Fruit fly (Drosophila melanogaster) whole organism, embryonic: Measurements from ENCODE around the gene Gas8.
A peak's percentile ranks its signal among the peaks of the same experiment; 100 is the strongest.

ENCODE experiments used
- Antp ChIP-seq: fragments of 200-800 bp; sonication (Bioruptor generic); optimal IDR thresholded peaks from 3 replicates; lab custom pipeline; 2016; ENCODE audit warnings: missing biosample characterization, missing genetic modification characterization
- Atf3 ChIP-seq: fragments of 200-800 bp; sonication (Bioruptor generic); optimal IDR thresholded peaks from 3 replicates; lab custom pipeline; 2016; ENCODE audit warnings: missing biosample characterization, missing genetic modification characterization
- B-H1 ChIP-seq: fragments of 200-800 bp; sonication (Bioruptor generic); IDR thresholded peaks from 3 replicates; pipeline ENCODE4 v1.3.6; 2022; ENCODE audit warnings: missing biosample characterization, missing genetic modification characterization
- CG10267 ChIP-seq: fragments of 200-800 bp; sonication (Bioruptor generic); optimal IDR thresholded peaks from 2 replicates; lab custom pipeline; 2018; ENCODE audit warnings: missing biosample characterization, mild to moderate bottlenecking, missing genetic modification characterization, moderate library complexity
- CG10366 ChIP-seq: fragments of 200-800 bp; sonication (Bioruptor generic); IDR thresholded peaks from 2 replicates; pipeline ENCODE4 v1.3.6; 2022; ENCODE audit warnings: missing biosample characterization, missing genetic modification characterization
- CG12659 ChIP-seq: fragments of 200-800 bp; sonication (Bioruptor generic); optimal IDR thresholded peaks from 3 replicates; lab custom pipeline; 2017; ENCODE audit warnings: mild to moderate bottlenecking, missing biosample characterization, missing genetic modification reagents, missing genetic modification characterization
- CG14441 ChIP-seq: fragments of 200-800 bp; sonication (Bioruptor generic); IDR thresholded peaks from 2 replicates; pipeline ENCODE4 v1.3.6; 2022; ENCODE audit warnings: missing biosample characterization, missing genetic modification characterization
- CG1602 ChIP-seq: fragments of 200-800 bp; sonication (Bioruptor generic); optimal IDR thresholded peaks from 3 replicates; lab custom pipeline; 2016; ENCODE audit warnings: missing biosample characterization, missing genetic modification characterization
- CG2120 ChIP-seq: fragments of 200-800 bp; sonication (Bioruptor generic); optimal IDR thresholded peaks from 3 replicates; lab custom pipeline; 2016; ENCODE audit warnings: missing biosample characterization, missing genetic modification characterization
- CG2202 ChIP-seq: fragments of 200-800 bp; sonication (Bioruptor generic); optimal IDR thresholded peaks from 2 replicates; lab custom pipeline; 2018; ENCODE audit warnings: missing biosample characterization, mild to moderate bottlenecking, missing genetic modification characterization
- CG32767 ChIP-seq: fragments of 200-800 bp; sonication (Bioruptor generic); IDR thresholded peaks from 2 replicates; pipeline ENCODE4 v1.3.6; 2022; ENCODE audit warnings: missing biosample characterization, missing genetic modification characterization
- CG3995 ChIP-seq: fragments of 200-800 bp; sonication (Bioruptor generic); optimal IDR thresholded peaks from 3 replicates; lab custom pipeline; 2016; ENCODE audit warnings: missing biosample characterization, missing genetic modification characterization
- CG42726 ChIP-seq: fragments of 200-800 bp; sonication (Bioruptor generic); IDR thresholded peaks from 2 replicates; pipeline ENCODE4 v1.3.6; 2022; ENCODE audit warnings: missing biosample characterization, missing genetic modification characterization; ENCODE audit not compliant: partially characterized antibody
- CG4820 ChIP-seq: fragments of 200-800 bp; sonication (Bioruptor generic); optimal IDR thresholded peaks from 3 replicates; lab custom pipeline; 2016; ENCODE audit warnings: missing biosample characterization, missing genetic modification characterization
- CG6813 ChIP-seq: fragments of 200-800 bp; sonication (Bioruptor generic); optimal IDR thresholded peaks from 2 replicates; lab custom pipeline; 2017; ENCODE audit warnings: missing biosample characterization, missing genetic modification characterization, mild to moderate bottlenecking, moderate library complexity, missing genetic modification reagents
- CG8290 ChIP-seq, 3 experiments: fragments of 200-800 bp; sonication (Bioruptor generic); optimal IDR thresholded peaks; 2 replicates each; lab custom pipeline; 2016 to 2019; ENCODE audit warnings: missing biosample characterization in 3 of 3, missing genetic modification characterization in 3 of 3, mild to moderate bottlenecking in 2 of 3, moderate library complexity in 1 of 3
- CG9817 ChIP-seq: fragments of 200-800 bp; sonication (Bioruptor generic); optimal IDR thresholded peaks from 2 replicates; lab custom pipeline; 2018; ENCODE audit warnings: missing biosample characterization, mild to moderate bottlenecking, missing genetic modification characterization, moderate library complexity
- CG9932 ChIP-seq: fragments of 200-800 bp; sonication (Bioruptor generic); IDR thresholded peaks from 2 replicates; pipeline ENCODE4 v1.3.6; 2022; ENCODE audit warnings: missing biosample characterization, missing genetic modification characterization
- CkIIα-i1 ChIP-seq: fragments of 200-800 bp; sonication (Bioruptor generic); IDR thresholded peaks from 2 replicates; pipeline ENCODE4 v1.3.6; 2022; ENCODE audit warnings: missing biosample characterization, missing genetic modification characterization
- D19A ChIP-seq: fragments of 200-800 bp; optimal IDR thresholded peaks from 3 replicates; lab custom pipeline; 2019; ENCODE audit warnings: missing biosample characterization, mild to moderate bottlenecking, missing genetic modification characterization, moderate library complexity
- Dbx ChIP-seq: fragments of 200-800 bp; sonication (Bioruptor generic); IDR thresholded peaks from 3 replicates; pipeline ENCODE4 v1.3.6; 2022; ENCODE audit warnings: missing biosample characterization, missing genetic modification characterization
- Deaf1 ChIP-seq: fragments of 200-800 bp; optimal IDR thresholded peaks from 3 replicates; lab custom pipeline; 2019; ENCODE audit warnings: missing biosample characterization, mild to moderate bottlenecking, missing genetic modification characterization, moderate library complexity
- Dip2 ChIP-seq: fragments of 200-800 bp; sonication (Bioruptor generic); IDR thresholded peaks from 2 replicates; pipeline ENCODE4 v1.3.6; 2022; ENCODE audit warnings: missing biosample characterization, missing genetic modification characterization
- E2f2 ChIP-seq: fragments of 200-800 bp; sonication (Bioruptor generic); IDR thresholded peaks from 2 replicates; pipeline ENCODE4 v1.3.6; 2022; ENCODE audit warnings: missing biosample characterization, missing genetic modification characterization
- Fer2 ChIP-seq: fragments of 200-800 bp; sonication (Bioruptor generic); optimal IDR thresholded peaks from 2 replicates; lab custom pipeline; 2018; ENCODE audit warnings: missing biosample characterization, mild to moderate bottlenecking, missing genetic modification characterization, moderate library complexity
- HLH54F ChIP-seq: fragments of 200-800 bp; sonication (Bioruptor generic); optimal IDR thresholded peaks from 3 replicates; lab custom pipeline; 2016; ENCODE audit warnings: missing biosample characterization, missing genetic modification characterization
- Lim3 ChIP-seq: fragments of 200-800 bp; sonication (Bioruptor generic); IDR thresholded peaks from 2 replicates; pipeline ENCODE4 v1.3.6; 2022; ENCODE audit warnings: missing biosample characterization, missing genetic modification characterization
- NK7.1 ChIP-seq: fragments of 200-800 bp; sonication (Bioruptor generic); optimal IDR thresholded peaks from 3 replicates; lab custom pipeline; 2016; ENCODE audit warnings: missing biosample characterization, missing genetic modification characterization
- Ravus ChIP-seq: fragments of 200-800 bp; sonication (Bioruptor generic); IDR thresholded peaks from 2 replicates; pipeline ENCODE4 v1.3.6; 2022; ENCODE audit warnings: missing biosample characterization, missing genetic modification characterization
- Rfx ChIP-seq: fragments of 200-800 bp; sonication (Bioruptor generic); IDR thresholded peaks from 2 replicates; pipeline ENCODE4 v1.3.6; 2022; ENCODE audit warnings: missing biosample characterization, missing genetic modification characterization
- Vsx1 ChIP-seq: fragments of 200-800 bp; sonication (Bioruptor generic); optimal IDR thresholded peaks from 2 replicates; lab custom pipeline; 2017; ENCODE audit warnings: missing biosample characterization, mild to moderate bottlenecking, missing genetic modification characterization, missing genetic modification reagents
- ara ChIP-seq: fragments of 200-800 bp; sonication (Bioruptor generic); IDR thresholded peaks from 2 replicates; pipeline ENCODE4 v1.3.6; 2022; ENCODE audit warnings: missing biosample characterization, missing genetic modification characterization
- az2 ChIP-seq: fragments of 200-800 bp; sonication (Bioruptor generic); optimal IDR thresholded peaks from 3 replicates; lab custom pipeline; 2016; ENCODE audit warnings: missing biosample characterization, missing genetic modification characterization
- bab2 ChIP-seq: fragments of 200-800 bp; sonication (Bioruptor generic); optimal IDR thresholded peaks from 2 replicates; lab custom pipeline; 2016; ENCODE audit warnings: missing biosample characterization, missing genetic modification characterization
- br ChIP-seq: fragments of >200 bp; optimal IDR thresholded peaks from 2 replicates; lab custom pipeline; 2017
- bsh ChIP-seq, 2 experiments: fragments of 200-800 bp; sonication (Bioruptor generic); optimal IDR thresholded peaks; 2 replicates each; lab custom pipeline; 2017 to 2018; ENCODE audit warnings: mild to moderate bottlenecking in 2 of 2, missing biosample characterization in 2 of 2, missing genetic modification characterization in 2 of 2, moderate library complexity in 1 of 2
- fd3F ChIP-seq: fragments of 200-800 bp; sonication (Bioruptor generic); optimal IDR thresholded peaks from 2 replicates; lab custom pipeline; 2018; ENCODE audit warnings: missing biosample characterization, mild to moderate bottlenecking, missing genetic modification characterization, moderate library complexity
- gt ChIP-seq: fragments of 200-800 bp; sonication (Bioruptor generic); IDR thresholded peaks from 2 replicates; pipeline ENCODE4 v1.3.6; 2022; ENCODE audit warnings: missing biosample characterization, missing genetic modification characterization
- insv ChIP-seq, 2 experiments: fragments of 200-800 bp; sonication (Bioruptor generic); optimal IDR thresholded peaks; 3 replicates each; lab custom pipeline; 2016 to 2018; ENCODE audit warnings: missing biosample characterization in 2 of 2, missing genetic modification characterization in 2 of 2
- lab ChIP-seq: fragments of 200-800 bp; sonication (Bioruptor generic); optimal IDR thresholded peaks from 3 replicates; lab custom pipeline; 2017; ENCODE audit warnings: missing biosample characterization, missing genetic modification characterization, mild to moderate bottlenecking, moderate library complexity, missing genetic modification reagents
- org-1 ChIP-seq: fragments of 200-800 bp; sonication (Bioruptor generic); optimal IDR thresholded peaks from 2 replicates; lab custom pipeline; 2017; ENCODE audit warnings: missing biosample characterization, missing genetic modification characterization
- repo ChIP-seq: fragments of 200-800 bp; sonication (Bioruptor generic); optimal IDR thresholded peaks from 2 replicates; lab custom pipeline; 2016; ENCODE audit warnings: missing biosample characterization, missing genetic modification characterization
- run ChIP-seq: fragments of 200-800 bp; sonication (Bioruptor generic); optimal IDR thresholded peaks from 3 replicates; lab custom pipeline; 2018; ENCODE audit warnings: missing biosample characterization, mild to moderate bottlenecking, missing genetic modification characterization
- sd ChIP-seq: fragments of 200-800 bp; sonication (Bioruptor generic); optimal IDR thresholded peaks from 3 replicates; lab custom pipeline; 2018; ENCODE audit warnings: missing biosample characterization, mild to moderate bottlenecking, missing genetic modification characterization, moderate library complexity
- seq ChIP-seq: fragments of 200-800 bp; sonication (Bioruptor generic); IDR thresholded peaks from 2 replicates; pipeline ENCODE4 v1.3.6; 2022; ENCODE audit warnings: missing biosample characterization, missing genetic modification characterization
- sug ChIP-seq: fragments of 200-800 bp; optimal IDR thresholded peaks from 2 replicates; lab custom pipeline; 2019; ENCODE audit warnings: missing biosample characterization, mild to moderate bottlenecking, missing genetic modification characterization, moderate library complexity
- tap ChIP-seq: fragments of 200-800 bp; optimal IDR thresholded peaks from 3 replicates; lab custom pipeline; 2019; ENCODE audit warnings: missing biosample characterization, mild to moderate bottlenecking, missing genetic modification characterization, moderate library complexity
- usp ChIP-seq: fragments of >200 bp; optimal IDR thresholded peaks from 2 replicates; lab custom pipeline; 2017; ENCODE audit warnings: missing biosample characterization, missing genetic modification characterization
- wor ChIP-seq: fragments of 200-800 bp; sonication (Bioruptor generic); IDR thresholded peaks from 2 replicates; pipeline ENCODE4 v1.3.6; 2022; ENCODE audit warnings: missing biosample characterization, missing genetic modification characterization

Gas8 gene

dm6 chrX:3474476-3475439, 29.9 kb downstream of the Gas8 start, which contains the start of gene CG12206 (continued):
- peak; percentile 47; the same call in 1 of the 3 replicates for TF ChIP-seq Dbx (GFP tag; lab: Robert Waterston, UW)
- peak; percentile 21 for TF ChIP-seq CG2120
- no peak for TF ChIP-seq Ravus (GFP tag; lab: Robert Waterston, UW)
- peak; percentile 43; the same call in 1 of the 2 replicates for TF ChIP-seq ara (GFP tag; lab: Robert Waterston, UW)
- peak; percentile 26 for TF ChIP-seq Deaf1 (tag; lab: Kevin White, UChicago)
- peak; percentile 41 for TF ChIP-seq CG12659 (GFP tag; lab: Kevin White, UChicago)
- TF ChIP-seq CG32767 (GFP tag; lab: Robert Waterston, UW): peak; percentile 53; the same call in 1 of the 2 replicates
- TF ChIP-seq Atf3: no peak
- TF ChIP-seq NK7.1: no peak
- TF ChIP-seq Fer2 (tag; lab: Kevin White, UChicago): peak; percentile 6
- TF ChIP-seq run (tag; lab: Kevin White, UChicago): peak; percentile 44
- peak; percentile 10; the same call in 1 of the 2 replicates for TF ChIP-seq CG10366 (GFP tag; lab: Robert Waterston, UW)
- no peak for TF ChIP-seq CkIIα-i1 (GFP tag; lab: Robert Waterston, UW)
- TF ChIP-seq E2f2: peak; percentile 25; the same call in 1 of the 2 replicates
- no peak for TF ChIP-seq CG3995 (GFP tag; lab: Kevin White, UChicago)
- TF ChIP-seq repo (GFP tag; lab: Kevin White, UChicago): no peak
- peak; percentile 54; the same call in 1 of the 2 replicates for TF ChIP-seq Rfx
- peak; percentile 29 for TF ChIP-seq tap (tag; lab: Kevin White, UChicago)
- peak; percentile 28 for TF ChIP-seq az2 (GFP tag; lab: Kevin White, UChicago)
- peak; percentile 27 for TF ChIP-seq wor (GFP tag; lab: Robert Waterston, UW)
- no peak for TF ChIP-seq CG6813 (GFP tag; lab: Kevin White, UChicago)
- TF ChIP-seq B-H1 (GFP tag; lab: Robert Waterston, UW): peak; percentile 52; the same call in 2 of the 3 replicates
- TF ChIP-seq Lim3: no peak
- TF ChIP-seq Dip2 (GFP tag; lab: Robert Waterston, UW): no peak
- no peak for TF ChIP-seq bab2 (GFP tag; lab: Kevin White, UChicago)
- TF ChIP-seq org-1: peak; percentile 16
- no peak for TF ChIP-seq CG42726 (GFP tag; lab: Robert Waterston, UW)
- no peak for TF ChIP-seq usp (GFP tag; lab: Kevin White, UChicago)
- TF ChIP-seq CG1602 (GFP tag; lab: Kevin White, UChicago): no peak
- peak; percentile 89 for TF ChIP-seq D19A
- no peak for TF ChIP-seq CG2202 (tag; lab: Kevin White, UChicago)
- peak; percentile 77 for TF ChIP-seq Vsx1 (GFP tag; lab: Kevin White, UChicago)
- peak; percentile 61 to 86 for TF ChIP-seq bsh (GFP tag; optimal IDR thresholded peaks at IDR 0.05; lab: Kevin White, UChicago)
- peak; percentile 70 for TF ChIP-seq lab (GFP tag; lab: Kevin White, UChicago)
- TF ChIP-seq HLH54F: no peak
- peak; percentile 80 for TF ChIP-seq CG9932 (GFP tag; lab: Robert Waterston, UW)
- TF ChIP-seq CG14441 (GFP tag; lab: Robert Waterston, UW): peak; percentile 53; the same call in 1 of the 2 replicates
- TF ChIP-seq sug (tag; lab: Kevin White, UChicago): peak; percentile 39
- TF ChIP-seq CG10267: peak; percentile 42
- TF ChIP-seq seq (GFP tag; lab: Robert Waterston, UW): 0 out of 2 replicates have a peak, but pooled peaks have one; percentile 47
- peak; percentile 46 for TF ChIP-seq CG9817 (tag; lab: Kevin White, UChicago)
- no peak for TF ChIP-seq Antp
- no peak for TF ChIP-seq br (lab: Kevin White, UChicago)
- peak; percentile 81 for TF ChIP-seq sd (tag; lab: Kevin White, UChicago)
- TF ChIP-seq CG8290 (GFP tag; optimal IDR thresholded peaks at IDR 0.05; lab: Kevin White, UChicago): no peak
- no peak for TF ChIP-seq CG8290 (tag; optimal IDR thresholded peaks at IDR 0.05; lab: Kevin White, UChicago)
- TF ChIP-seq gt: no peak
- TF ChIP-seq fd3F (GFP tag; lab: Kevin White, UChicago): peak; percentile 43
- no peak for TF ChIP-seq insv (GFP tag; optimal IDR thresholded peaks at IDR 0.05; lab: Kevin White, UChicago)
- peak; percentile 2 for TF ChIP-seq CG4820 (GFP tag; lab: Kevin White, UChicago)
